Fruit fly (Drosophila melanogaster) S2 (cell line): ENCODE data around the gene CG42711.

Experiments
- CG8478 ChIP-seq: fragments of >200 bp; optimal IDR thresholded peaks from 2 replicates; lab custom pipeline; 2018
- CTCF ChIP-seq, 2 experiments: fragments of >200 bp; optimal IDR thresholded peaks; 2 replicates each; lab custom pipeline; 2018

The CG42711 gene

dm6 chr2L:13892826-13893225, 38.3 kb downstream of the CG42711 start:
- no peak for TF ChIP-seq CG8478 (lab: Kevin White, UChicago)
- peak; percentile 11 to 28 for TF ChIP-seq CTCF (optimal IDR thresholded peaks at IDR 0.05; lab: Kevin White, UChicago)

dm6 chr2L:13889934-13890333, 41.2 kb downstream of the CG42711 start:
- TF ChIP-seq CTCF (optimal IDR thresholded peaks at IDR 0.05; lab: Kevin White, UChicago), result no peak
- TF ChIP-seq CG8478 (lab: Kevin White, UChicago), result no peak

- TF ChIP-seq CG8478 (lab: Kevin White, UChicago) (no peak), CTCF (optimal IDR thresholded peaks at IDR 0.05; lab: Kevin White, UChicago) (no peak)
These were observed 44.7 kb downstream of the CG42711 start for dm6 chr2L:13886326-13887073.

dm6 chr2L:13884678-13885303, 46.4 kb downstream of the CG42711 start:
- TF ChIP-seq CTCF (optimal IDR thresholded peaks at IDR 0.05; lab: Kevin White, UChicago), result no peak
- no peak for TF ChIP-seq CG8478 (lab: Kevin White, UChicago)

- TF ChIP-seq CTCF (optimal IDR thresholded peaks at IDR 0.05; lab: Kevin White, UChicago) (no peak), CG8478 (lab: Kevin White, UChicago) (no peak)
These were observed 47.0 kb downstream of the CG42711 start for dm6 chr2L:13884063-13884656.

- TF ChIP-seq CG8478 (lab: Kevin White, UChicago) (no peak), CTCF (optimal IDR thresholded peaks at IDR 0.05; lab: Kevin White, UChicago) (no peak)
These were observed 49.2 kb downstream of the CG42711 start for dm6 chr2L:13881939-13882338.

- no peak for TF ChIP-seq CTCF (optimal IDR thresholded peaks at IDR 0.05; lab: Kevin White, UChicago)
- TF ChIP-seq CG8478 (lab: Kevin White, UChicago), result no peak
These were observed 49.7 kb downstream of the CG42711 start for dm6 chr2L:13881387-13881902.
